Worm (Caenorhabditis elegans): ENCODE data around the gene ZC262.13.

ce11 chrIII:8312393-8312792 lies 13.6 kb upstream of the ZC262.13 start, which contains the start of gene F10E9.2:
- TF ChIP-seq ceh-82 (tag; optimal IDR thresholded peaks at IDR 0.05) (no peak), mdl-1 (tag; optimal IDR thresholded peaks at IDR 0.05) (no peak)

Measured in whole organism, L2 larva.